Worm (Caenorhabditis elegans) whole organism, mixed stage, embryonic: Measurements from ENCODE around the gene cutl-23.

Experiments
- lin-13 ChIP-seq: fragments of 150-350 bp; optimal IDR thresholded peaks from 2 replicates; lab custom pipeline; 2014; ENCODE audit warnings: missing biosample characterization, missing genetic modification characterization
- lin-32 ChIP-seq: fragments of 200-800 bp; sonication (Bioruptor generic); optimal IDR thresholded peaks from 2 replicates; lab custom pipeline; 2018; ENCODE audit warnings: mild to moderate bottlenecking, missing genetic modification characterization, missing compliant biosample characterization
- nhr-12 ChIP-seq: fragments of 150-350 bp; optimal IDR thresholded peaks from 2 replicates; lab custom pipeline; 2014; ENCODE audit warnings: missing biosample characterization, missing genetic modification characterization
- nhr-28 ChIP-seq: fragments of 150-350 bp; optimal IDR thresholded peaks from 2 replicates; lab custom pipeline; 2014; ENCODE audit warnings: missing biosample characterization, missing genetic modification characterization
- unc-120 ChIP-seq: sonication (generic microtip); optimal IDR thresholded peaks from 2 replicates; lab custom pipeline; 2017; ENCODE audit warnings: missing genetic modification characterization, missing compliant biosample characterization; ENCODE audit not compliant: poor library complexity, severe bottlenecking
- unc-62 ChIP-seq: fragments of 150-350 bp; optimal IDR thresholded peaks from 2 replicates; lab custom pipeline; 2014; ENCODE audit warnings: missing biosample characterization, missing genetic modification reagents, missing genetic modification characterization

DNA sequence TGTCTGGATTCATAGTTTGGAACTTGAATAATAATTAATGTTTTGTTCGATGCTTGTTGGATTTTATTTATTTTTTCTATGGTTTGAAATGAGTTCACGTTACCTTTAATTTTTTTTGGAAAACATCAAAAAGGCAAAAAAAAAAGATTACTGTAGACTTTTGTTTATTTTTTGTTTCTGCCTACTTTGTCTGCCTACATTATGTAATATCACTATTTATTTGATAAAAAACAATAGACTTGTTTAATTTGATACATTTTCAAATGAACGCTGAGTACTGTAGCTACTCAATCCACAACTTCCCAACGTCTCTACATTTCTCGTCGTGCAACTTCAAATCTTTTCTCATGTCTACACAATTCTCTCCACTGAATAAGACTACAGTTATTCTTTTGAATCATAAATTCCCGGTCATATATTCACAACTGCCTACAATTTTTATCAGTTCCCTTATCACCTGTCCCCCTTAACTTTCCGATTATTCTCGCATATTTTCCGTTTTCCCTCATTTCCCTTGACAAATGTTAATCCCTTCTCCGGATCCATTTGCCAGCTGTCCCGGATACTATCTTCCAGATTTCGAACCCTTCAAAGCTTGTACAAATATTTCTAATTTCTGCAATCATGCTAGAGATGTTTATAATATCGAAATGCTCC lies 38.9 kb upstream of the cutl-23 start, which contains the start of the genes B0244.9 and B0244.7:
- no peak for TF ChIP-seq lin-13 (tag; lab: Kevin White, UChicago)
- no peak for TF ChIP-seq nhr-28 (tag; lab: Kevin White, UChicago)
- no peak for TF ChIP-seq unc-62 (GFP tag; lab: Kevin White, UChicago)
- no peak for TF ChIP-seq nhr-12 (tag; lab: Kevin White, UChicago)
- no peak for TF ChIP-seq unc-120 (tag; lab: Kevin White, UChicago)
- TF ChIP-seq lin-32 (GFP tag; lab: Kevin White, UChicago), result no peak
